Fruit fly (Drosophila melanogaster) whole organism, embryonic: Measurements from ENCODE around the gene CG13064.

Experiments
- Antp ChIP-seq: fragments of 200-800 bp; sonication (Bioruptor generic); optimal IDR thresholded peaks from 3 replicates; lab custom pipeline; 2016; ENCODE audit warnings: missing biosample characterization, missing genetic modification characterization
- Blimp-1 ChIP-seq: fragments of 200-800 bp; sonication (Bioruptor generic); optimal IDR thresholded peaks from 3 replicates; lab custom pipeline; 2018; ENCODE audit warnings: missing biosample characterization, missing genetic modification characterization, mild to moderate bottlenecking, moderate library complexity, missing genetic modification reagents
- CG10209 ChIP-seq: fragments of 200-800 bp; sonication (Bioruptor generic); optimal IDR thresholded peaks from 3 replicates; lab custom pipeline; 2017; ENCODE audit warnings: missing biosample characterization, mild to moderate bottlenecking, missing genetic modification characterization, missing genetic modification reagents
- CG1024 ChIP-seq: fragments of 200-800 bp; sonication (Bioruptor generic); IDR thresholded peaks from 2 replicates; pipeline ENCODE4 v1.3.6; 2022; ENCODE audit warnings: missing biosample characterization, missing genetic modification characterization
- CG10959 ChIP-seq: fragments of 200-800 bp; sonication (Bioruptor generic); IDR thresholded peaks from 2 replicates; pipeline ENCODE4 v1.3.6; 2022; ENCODE audit warnings: missing biosample characterization, missing genetic modification characterization
- CG12236 ChIP-seq: fragments of 200-800 bp; sonication (Bioruptor generic); optimal IDR thresholded peaks from 2 replicates; lab custom pipeline; 2016; ENCODE audit warnings: missing biosample characterization, missing genetic modification characterization
- CG13123 ChIP-seq: fragments of 200-800 bp; sonication (Bioruptor generic); optimal IDR thresholded peaks from 2 replicates; lab custom pipeline; 2016; ENCODE audit warnings: missing biosample characterization, missing genetic modification characterization
- CG14710 ChIP-seq: fragments of 200-800 bp; sonication (Bioruptor generic); optimal IDR thresholded peaks from 3 replicates; lab custom pipeline; 2019; ENCODE audit warnings: missing biosample characterization, mild to moderate bottlenecking, missing genetic modification characterization, moderate library complexity
- CG15269 ChIP-seq: fragments of 200-800 bp; sonication (Bioruptor generic); optimal IDR thresholded peaks from 2 replicates; lab custom pipeline; 2018; ENCODE audit warnings: missing biosample characterization, mild to moderate bottlenecking, missing genetic modification characterization, moderate library complexity
- CG15479 ChIP-seq: fragments of 200-800 bp; sonication (Bioruptor generic); optimal IDR thresholded peaks from 3 replicates; lab custom pipeline; 2019; ENCODE audit warnings: missing biosample characterization, mild to moderate bottlenecking, missing genetic modification characterization, moderate library complexity
- CG15514 ChIP-seq: fragments of 200-800 bp; sonication (Bioruptor generic); optimal IDR thresholded peaks from 3 replicates; lab custom pipeline; 2017; ENCODE audit warnings: missing biosample characterization, missing genetic modification characterization, mild to moderate bottlenecking, moderate library complexity, missing genetic modification reagents
- CG15601 ChIP-seq: fragments of 200-800 bp; sonication (Bioruptor generic); optimal IDR thresholded peaks from 3 replicates; lab custom pipeline; 2019; ENCODE audit warnings: missing biosample characterization, mild to moderate bottlenecking, missing genetic modification characterization, moderate library complexity
- CG1603 ChIP-seq: fragments of 200-800 bp; sonication (Bioruptor generic); optimal IDR thresholded peaks from 2 replicates; lab custom pipeline; 2019; ENCODE audit warnings: missing biosample characterization, mild to moderate bottlenecking, missing genetic modification characterization, moderate library complexity
- CG30020 ChIP-seq: fragments of 200-800 bp; optimal IDR thresholded peaks from 2 replicates; lab custom pipeline; 2019; ENCODE audit warnings: missing biosample characterization, mild to moderate bottlenecking, missing genetic modification characterization, moderate library complexity
- CG30403 ChIP-seq: fragments of 200-800 bp; sonication (Bioruptor generic); optimal IDR thresholded peaks from 3 replicates; lab custom pipeline; 2016; ENCODE audit warnings: missing biosample characterization, missing genetic modification characterization
- CG3163 ChIP-seq: fragments of 200-800 bp; sonication (Bioruptor generic); optimal IDR thresholded peaks from 3 replicates; lab custom pipeline; 2016; ENCODE audit warnings: missing biosample characterization, missing genetic modification characterization
- CG3407 ChIP-seq: fragments of 200-800 bp; sonication (Bioruptor generic); optimal IDR thresholded peaks from 2 replicates; lab custom pipeline; 2018; ENCODE audit warnings: missing biosample characterization, mild to moderate bottlenecking, missing genetic modification characterization
- CG7271 ChIP-seq: fragments of 200-800 bp; sonication (Bioruptor generic); optimal IDR thresholded peaks from 2 replicates; lab custom pipeline; 2018; ENCODE audit warnings: missing biosample characterization, mild to moderate bottlenecking, missing genetic modification characterization, moderate library complexity
- CG7839 ChIP-seq: fragments of 200-800 bp; sonication (Bioruptor generic); optimal IDR thresholded peaks from 3 replicates; lab custom pipeline; 2018; ENCODE audit warnings: missing biosample characterization, mild to moderate bottlenecking, missing genetic modification characterization, moderate library complexity
- CG8359 ChIP-seq: fragments of 200-800 bp; sonication (Bioruptor generic); optimal IDR thresholded peaks from 2 replicates; lab custom pipeline; 2017; ENCODE audit warnings: missing biosample characterization, mild to moderate bottlenecking, missing genetic modification characterization, borderline replicate concordance
- H2.0 ChIP-seq: fragments of 200-800 bp; sonication (Bioruptor generic); IDR thresholded peaks from 2 replicates; pipeline ENCODE4 v1.3.6; 2022; ENCODE audit warnings: missing biosample characterization, missing genetic modification characterization
- Hr51 ChIP-seq, 2 experiments: fragments of 200-800 bp; sonication (Bioruptor generic); optimal IDR thresholded peaks; 2 replicates in 1 of 2; 3 replicates in 1 of 2; lab custom pipeline; 2016 to 2018; ENCODE audit warnings: missing biosample characterization in 2 of 2, missing genetic modification characterization in 2 of 2, mild to moderate bottlenecking in 1 of 2, moderate library complexity in 1 of 2
- MTF-1 ChIP-seq: fragments of 200-800 bp; sonication (Bioruptor generic); optimal IDR thresholded peaks from 2 replicates; lab custom pipeline; 2018; ENCODE audit warnings: missing biosample characterization, mild to moderate bottlenecking, missing genetic modification characterization, borderline replicate concordance
- PHDP ChIP-seq: fragments of 200-800 bp; sonication (Bioruptor generic); optimal IDR thresholded peaks from 3 replicates; lab custom pipeline; 2018; ENCODE audit warnings: missing biosample characterization, mild to moderate bottlenecking, missing genetic modification characterization, moderate library complexity
- Ptx1 ChIP-seq: fragments of 200-800 bp; sonication (Bioruptor generic); IDR thresholded peaks from 2 replicates; pipeline ENCODE4 v1.3.6; 2022; ENCODE audit warnings: missing biosample characterization, missing genetic modification characterization
- Rx ChIP-seq: fragments of 200-800 bp; sonication (Bioruptor generic); IDR thresholded peaks from 2 replicates; pipeline ENCODE4 v1.3.6; 2022; ENCODE audit warnings: missing biosample characterization, missing genetic modification characterization
- Sox100B ChIP-seq: fragments of 200-800 bp; sonication (Bioruptor generic); optimal IDR thresholded peaks from 3 replicates; lab custom pipeline; 2018; ENCODE audit warnings: missing biosample characterization, mild to moderate bottlenecking, missing genetic modification characterization
- Spps ChIP-seq: fragments of 200-800 bp; sonication (Bioruptor generic); optimal IDR thresholded peaks from 2 replicates; lab custom pipeline; 2018; ENCODE audit warnings: missing biosample characterization, mild to moderate bottlenecking, missing genetic modification characterization
- Stat92E ChIP-seq, 3 experiments: fragments of >200 bp in 2 of 3; fragments of 200-800 bp in 1 of 3; sonication (Bioruptor generic) in 1 of 3; optimal IDR thresholded peaks; 2 replicates each; lab custom pipeline; 2017 to 2019; ENCODE audit warnings: missing biosample characterization in 3 of 3, missing genetic modification characterization in 3 of 3, mild to moderate bottlenecking in 1 of 3, moderate library complexity in 1 of 3
- TFAM ChIP-seq: fragments of 200-800 bp; sonication (Bioruptor generic); optimal IDR thresholded peaks from 2 replicates; lab custom pipeline; 2017; ENCODE audit warnings: missing biosample characterization, missing genetic modification characterization, inconsistent platforms
- chinmo ChIP-seq: fragments of 200-800 bp; sonication (Bioruptor generic); IDR thresholded peaks from 4 replicates; pipeline ENCODE4 v1.3.6; 2022; ENCODE audit warnings: missing biosample characterization, missing genetic modification characterization; ENCODE audit not compliant: partially characterized antibody
- ci ChIP-seq: fragments of 200-800 bp; sonication (Bioruptor generic); IDR thresholded peaks from 3 replicates; pipeline ENCODE4 v1.3.6; 2022; ENCODE audit warnings: missing biosample characterization, missing genetic modification characterization
- dmrt11E ChIP-seq: fragments of 200-800 bp; sonication (Bioruptor generic); optimal IDR thresholded peaks from 3 replicates; lab custom pipeline; 2018; ENCODE audit warnings: missing biosample characterization, mild to moderate bottlenecking, missing genetic modification characterization, moderate library complexity
- emc ChIP-seq: fragments of 200-800 bp; sonication (Bioruptor generic); optimal IDR thresholded peaks from 2 replicates; lab custom pipeline; 2016; ENCODE audit warnings: missing biosample characterization, missing genetic modification characterization
- eyg ChIP-seq: fragments of 200-800 bp; sonication (Bioruptor generic); optimal IDR thresholded peaks from 3 replicates; lab custom pipeline; 2016; ENCODE audit warnings: missing biosample characterization, missing genetic modification characterization
- fu2 ChIP-seq: fragments of 200-800 bp; sonication (Bioruptor generic); optimal IDR thresholded peaks from 2 replicates; lab custom pipeline; 2016; ENCODE audit warnings: missing biosample characterization, missing genetic modification characterization
- gro ChIP-seq: fragments of 200-800 bp; sonication (Bioruptor generic); optimal IDR thresholded peaks from 2 replicates; lab custom pipeline; 2016; ENCODE audit warnings: missing biosample characterization, missing genetic modification characterization
- hbn ChIP-seq: fragments of 200-800 bp; sonication (Bioruptor generic); IDR thresholded peaks from 2 replicates; pipeline ENCODE4 v1.3.6; 2022; ENCODE audit warnings: missing biosample characterization, missing genetic modification characterization; ENCODE audit not compliant: partially characterized antibody
- her ChIP-seq: fragments of 200-800 bp; sonication (Bioruptor generic); optimal IDR thresholded peaks from 2 replicates; lab custom pipeline; 2016; ENCODE audit warnings: missing biosample characterization, missing genetic modification characterization
- hkb ChIP-seq, 2 experiments: fragments of 200-800 bp in 1 of 2; fragments of >200 bp in 1 of 2; sonication (Bioruptor generic) in 1 of 2; IDR thresholded peaks in 1 of 2; optimal IDR thresholded peaks in 1 of 2; 2 replicates each; pipeline versions ENCODE4 v1.3.6 to Lab custom; 2017 to 2022; ENCODE audit warnings: missing biosample characterization in 1 of 2, missing genetic modification characterization in 1 of 2
- jigr1 ChIP-seq: fragments of 200-800 bp; sonication (Bioruptor generic); IDR thresholded peaks from 3 replicates; pipeline ENCODE4 v1.3.6; 2022; ENCODE audit warnings: missing biosample characterization, missing genetic modification characterization
- nerfin-1 ChIP-seq: fragments of 200-800 bp; sonication (Bioruptor generic); optimal IDR thresholded peaks from 3 replicates; lab custom pipeline; 2019; ENCODE audit warnings: missing biosample characterization, mild to moderate bottlenecking, missing genetic modification characterization, moderate library complexity
- shn ChIP-seq: fragments of 200-800 bp; sonication (Bioruptor generic); optimal IDR thresholded peaks from 3 replicates; lab custom pipeline; 2016; ENCODE audit warnings: missing biosample characterization, missing genetic modification characterization
- ttk ChIP-seq: fragments of 200-800 bp; sonication (Bioruptor generic); IDR thresholded peaks from 2 replicates; pipeline ENCODE4 v2.1.2; 2022; ENCODE audit warnings: missing biosample characterization, missing genetic modification characterization

CG13064 gene

DNA sequence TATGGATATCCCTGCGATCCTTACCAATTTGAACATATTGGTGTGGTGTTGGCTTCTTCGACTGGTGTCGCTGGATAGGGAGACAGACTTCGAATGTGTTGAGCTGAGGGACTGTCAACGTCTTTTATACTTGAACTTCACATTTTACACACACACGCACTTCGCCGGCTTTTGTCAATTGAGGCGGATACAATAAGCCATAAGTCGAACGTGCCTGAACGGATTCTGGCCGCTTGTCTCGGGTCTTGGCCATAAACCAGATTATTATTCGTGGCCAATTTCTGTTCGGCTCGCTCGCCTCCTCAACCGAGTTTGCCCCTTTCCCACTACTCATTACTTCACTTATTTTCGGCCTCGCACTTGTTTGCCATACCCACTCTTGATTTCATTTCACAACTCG, 22.9 kb downstream of the CG13064 start, which contains the start of gene CG13044:
CG13044 (minus strand) TSS at position 101 of the 400 bp plus-strand sequence.
- TF ChIP-seq dmrt11E (tag; lab: Kevin White, UChicago), result no peak
- TF ChIP-seq Blimp-1 (GFP tag; lab: Kevin White, UChicago), result peak; percentile 16
- no peak for TF ChIP-seq CG14710 (tag; lab: Kevin White, UChicago)

DNA sequence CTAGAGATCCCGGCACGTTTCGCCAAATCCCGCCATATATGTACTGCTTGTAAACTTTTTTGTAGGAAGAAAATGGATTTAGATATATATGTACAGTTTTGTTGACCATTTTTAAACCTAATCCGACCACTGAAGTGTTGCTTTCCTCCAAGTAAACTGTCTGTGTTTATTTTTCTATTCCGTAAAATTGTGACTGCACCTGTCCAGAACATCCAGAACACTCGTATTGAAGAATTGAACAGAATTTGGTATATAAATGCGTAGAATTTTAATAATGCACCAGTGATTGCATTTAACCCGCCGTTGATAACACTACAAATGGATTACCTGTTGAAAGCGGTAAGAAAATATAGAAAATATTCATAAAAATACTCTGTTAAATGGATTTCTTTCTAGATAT, 23.8 kb downstream of the CG13064 start, which contains the start of gene CG43249:
CG43249 (plus strand) TSS at position 301 of the 400 bp plus-strand sequence.
- TF ChIP-seq CG10959 (no peak), MTF-1 (GFP tag; lab: Kevin White, UChicago) (no peak), Stat92E (GFP tag; optimal IDR thresholded peaks at IDR 0.05; lab: Kevin White, UChicago) (no peak), CG8359 (GFP tag; lab: Kevin White, UChicago) (no peak), chinmo (GFP tag; lab: Robert Waterston, UW) (no peak), CG30403 (no peak), shn (GFP tag; lab: Kevin White, UChicago) (no peak), Rx (GFP tag; lab: Robert Waterston, UW) (no peak), CG12236 (GFP tag; lab: Kevin White, UChicago) (no peak), eyg (no peak), ci (GFP tag; lab: Robert Waterston, UW) (no peak), nerfin-1 (tag; lab: Kevin White, UChicago) (no peak), CG30020 (tag; lab: Kevin White, UChicago) (no peak), CG7271 (tag; lab: Kevin White, UChicago) (no peak), CG3407 (GFP tag; lab: Kevin White, UChicago) (no peak), CG1603 (tag; lab: Kevin White, UChicago) (no peak), gro (GFP tag; lab: Kevin White, UChicago) (no peak), hbn (GFP tag; lab: Robert Waterston, UW) (no peak), Ptx1 (GFP tag; lab: Robert Waterston, UW) (no peak), jigr1 (GFP tag; lab: Robert Waterston, UW) (no peak)

DNA sequence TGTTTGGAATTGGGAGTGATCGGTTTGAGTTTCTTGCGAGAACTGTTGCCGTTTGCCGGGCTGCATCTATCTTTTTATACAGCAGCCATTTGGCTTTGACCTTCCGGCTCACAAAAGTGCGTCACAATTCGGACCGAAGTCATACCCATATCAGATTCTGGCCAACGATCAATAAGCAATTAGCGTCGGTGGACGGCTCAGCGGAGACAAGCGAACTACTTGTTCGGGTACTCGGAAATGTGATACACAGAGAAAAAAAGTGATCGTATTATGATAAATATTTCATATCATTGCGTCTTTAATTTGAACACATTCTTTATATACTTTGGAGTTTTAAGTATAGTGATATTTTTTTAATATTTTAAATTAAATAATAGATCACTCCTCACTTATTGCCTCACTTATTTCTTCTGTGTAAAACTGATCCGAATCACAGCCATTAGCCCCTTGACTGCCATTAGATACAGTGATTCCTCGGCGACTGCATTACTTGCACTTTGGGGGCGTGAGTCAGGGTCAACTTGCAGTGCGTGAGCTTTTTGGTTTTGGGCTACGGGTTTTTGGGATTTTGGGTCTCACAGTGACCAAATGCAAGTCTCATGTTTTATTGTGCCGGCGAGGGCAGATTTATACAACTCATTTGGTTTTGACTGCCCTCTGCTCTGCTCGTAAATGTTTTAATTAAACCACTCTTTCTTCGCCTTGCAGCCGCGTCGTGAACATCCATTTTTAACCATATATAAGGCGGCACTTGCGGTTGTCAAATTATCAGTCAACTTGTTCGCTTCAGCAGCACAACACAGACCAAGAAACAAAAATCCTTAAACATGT, 25.8 kb downstream of the CG13064 start, which contains the start of the genes CG13043 and CG13063:
CG13043 (minus strand) TSS at position 51 of the 831 bp plus-strand sequence.
CG13063 (plus strand) TSS at position 781 of the 831 bp plus-strand sequence.
- no peak for TF ChIP-seq jigr1 (GFP tag; lab: Robert Waterston, UW)
- no peak for TF ChIP-seq Spps (tag; lab: Kevin White, UChicago)
- no peak for TF ChIP-seq fu2 (GFP tag; lab: Kevin White, UChicago)
- no peak for TF ChIP-seq chinmo (GFP tag; lab: Robert Waterston, UW)
- no peak for TF ChIP-seq CG1024 (GFP tag; lab: Robert Waterston, UW)
- TF ChIP-seq CG7839 (tag; lab: Kevin White, UChicago), result peak; percentile 26
- TF ChIP-seq CG10209, result no peak
- TF ChIP-seq Hr51 (GFP tag; optimal IDR thresholded peaks at IDR 0.05; lab: Kevin White, UChicago), result peak in 1 of 2 experiments; percentile 37
- TF ChIP-seq Antp, result no peak
- no peak for TF ChIP-seq CG13123
- peak; percentile 41 for TF ChIP-seq CG15269 (tag; lab: Kevin White, UChicago)
- no peak for TF ChIP-seq CG15514
- TF ChIP-seq CG15601 (tag; lab: Kevin White, UChicago), result no peak
- no peak for TF ChIP-seq CG15479 (GFP tag; lab: Kevin White, UChicago)
- no peak for TF ChIP-seq her
- 0 out of 2 replicates have a peak, but pooled peaks have one; percentile 17 for TF ChIP-seq H2.0 (GFP tag; lab: Robert Waterston, UW)
- TF ChIP-seq emc, result no peak
- no peak for TF ChIP-seq ttk (GFP tag; lab: Robert Waterston, UW)
- peak; percentile 3 for TF ChIP-seq PHDP (tag; lab: Kevin White, UChicago)
- no peak for TF ChIP-seq CG3163 (GFP tag; lab: Kevin White, UChicago)
- TF ChIP-seq Sox100B (GFP tag; lab: Kevin White, UChicago), result peak; percentile 32
- TF ChIP-seq hkb (optimal IDR thresholded peaks at IDR 0.05; lab: Kevin White, UChicago), result no peak
- TF ChIP-seq hkb (GFP tag; IDR thresholded peaks at IDR 0.05; lab: Robert Waterston, UW), result 0 out of 2 replicates have a peak, but pooled peaks have one; percentile 25
- TF ChIP-seq TFAM (GFP tag; lab: Kevin White, UChicago), result no peak
